Fruit fly (Drosophila melanogaster) S2 (cell line): ENCODE measurements around the gene fu.

Source experiments
- CG8478 ChIP-seq: fragments of >200 bp; optimal IDR thresholded peaks from 2 replicates; lab custom pipeline; 2018
- CTCF ChIP-seq, 2 experiments: fragments of >200 bp; optimal IDR thresholded peaks; 2 replicates each; lab custom pipeline; 2018

dm6 chrX:18665715-18666267 is 8.2 kb downstream of the fu start:
- TF ChIP-seq CG8478 (lab: Kevin White, UChicago) (no peak), CTCF (optimal IDR thresholded peaks at IDR 0.05; lab: Kevin White, UChicago) (no peak)
